Worm (Caenorhabditis elegans): ENCODE data around the gene ncap-1.

DNA sequence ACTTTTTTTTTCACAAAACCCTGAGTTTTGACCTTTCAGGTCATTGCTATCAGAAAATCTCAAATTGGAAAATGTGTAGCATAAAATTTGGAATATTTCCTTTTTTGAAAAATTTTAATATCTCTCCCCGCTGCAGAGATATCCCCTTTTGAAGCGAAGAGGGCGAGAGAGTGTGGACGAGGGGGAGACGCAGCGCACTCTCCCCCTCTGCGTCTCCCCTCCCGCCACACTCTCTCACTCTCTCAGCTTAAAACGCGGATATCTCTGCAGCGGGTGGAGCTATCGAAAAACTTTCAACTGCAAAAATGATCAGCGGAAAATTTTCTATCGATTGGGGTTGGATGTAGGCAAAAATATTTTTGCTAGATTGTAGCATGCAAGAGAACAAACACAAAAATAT lies 3.7 kb upstream of the ncap-1 start:
- no peak for TF ChIP-seq him-1 (tag; optimal IDR thresholded peaks at IDR 0.05)
- TF ChIP-seq W03F9.2 (tag; optimal IDR thresholded peaks at IDR 0.05) = no peak

Measured in whole organism, L4/young adult.